Worm (Caenorhabditis elegans) whole organism, young adult: Measurements from ENCODE around the gene ZK353.2.

Source experiments
- B0261.1 ChIP-seq: sonication (generic microtip); optimal IDR thresholded peaks from 2 replicates; lab custom pipeline; 2016; ENCODE audit warnings: mild to moderate bottlenecking, missing genetic modification characterization, moderate library complexity, missing compliant biosample characterization
- C17E4.6 ChIP-seq: fragments of 200-800 bp; sonication (Bioruptor generic); IDR thresholded peaks from 2 replicates; pipeline ENCODE4 v1.3.6; 2022; ENCODE audit warnings: missing genetic modification reagents, missing genetic modification characterization, missing compliant biosample characterization
- F23B12.7 ChIP-seq: sonication (generic microtip); optimal IDR thresholded peaks from 2 replicates; lab custom pipeline; 2017; ENCODE audit warnings: missing genetic modification characterization, mild to moderate bottlenecking, missing compliant biosample characterization, antibody characterized with exemption, moderate library complexity; ENCODE audit not compliant: insufficient read depth
- Y53G8AR.9 ChIP-seq: fragments of 200-800 bp; sonication (Bioruptor generic); conservative IDR thresholded peaks from 2 replicates; pipeline ENCODE4 v1.3.6; 2022; ENCODE audit warnings: missing genetic modification reagents, missing genetic modification characterization, missing compliant biosample characterization
- Y56A3A.18 ChIP-seq: fragments of 200-800 bp; sonication (Bioruptor generic); IDR thresholded peaks from 2 replicates; pipeline ENCODE4 v1.3.6; 2022; ENCODE audit warnings: missing genetic modification reagents, missing genetic modification characterization, missing compliant biosample characterization
- Y67H2A.10 ChIP-seq: fragments of 200-800 bp; sonication (Bioruptor generic); conservative IDR thresholded peaks from 2 replicates; pipeline ENCODE4 v1.3.6; 2022; ENCODE audit warnings: missing genetic modification reagents, missing genetic modification characterization, missing compliant biosample characterization
- Y79H2A.3 ChIP-seq: fragments of 200-800 bp; sonication (Bioruptor generic); conservative IDR thresholded peaks from 2 replicates; pipeline ENCODE4 v1.3.6; 2022; ENCODE audit warnings: missing genetic modification reagents, missing genetic modification characterization, missing compliant biosample characterization
- atf-7 ChIP-seq: sonication (generic microtip); optimal IDR thresholded peaks from 2 replicates; lab custom pipeline; 2017; ENCODE audit warnings: mild to moderate bottlenecking, missing genetic modification characterization, missing compliant biosample characterization
- attf-3 ChIP-seq: fragments of 200-800 bp; sonication (Bioruptor generic); conservative IDR thresholded peaks from 2 replicates; pipeline ENCODE4 v1.3.6; 2022; ENCODE audit warnings: missing genetic modification reagents, missing genetic modification characterization, missing compliant biosample characterization
- attf-5 ChIP-seq: fragments of 200-800 bp; sonication (Bioruptor generic); optimal IDR thresholded peaks from 2 replicates; lab custom pipeline; 2018; ENCODE audit warnings: mild to moderate bottlenecking, missing genetic modification characterization, missing compliant biosample characterization
- ccch-3 ChIP-seq: fragments of 200-800 bp; sonication (Bioruptor generic); optimal IDR thresholded peaks from 2 replicates; lab custom pipeline; 2018; ENCODE audit warnings: mild to moderate bottlenecking, missing genetic modification characterization, missing compliant biosample characterization
- cebp-1 ChIP-seq, 2 experiments: fragments of 200-800 bp in 1 of 2; sonication (Bioruptor generic) in 1 of 2; sonication (generic microtip) in 1 of 2; IDR thresholded peaks in 1 of 2; optimal IDR thresholded peaks in 1 of 2; 2 replicates each; pipeline versions ENCODE4 v1.3.6 to Lab custom; 2017 to 2022; ENCODE audit warnings: missing compliant biosample characterization in 2 of 2, missing genetic modification characterization in 2 of 2, mild to moderate bottlenecking in 1 of 2, missing genetic modification reagents in 1 of 2, moderate library complexity in 1 of 2
- ceh-100 ChIP-seq: fragments of 200-800 bp; sonication (Bioruptor generic); IDR thresholded peaks from 2 replicates; pipeline ENCODE4 v1.3.6; 2022; ENCODE audit warnings: missing genetic modification reagents, missing genetic modification characterization, missing compliant biosample characterization
- ceh-58 ChIP-seq: fragments of 200-800 bp; sonication (Bioruptor generic); IDR thresholded peaks from 2 replicates; pipeline ENCODE4 v1.3.6; 2022; ENCODE audit warnings: missing genetic modification characterization, missing compliant biosample characterization
- ceh-79 ChIP-seq: sonication (generic microtip); optimal IDR thresholded peaks from 2 replicates; lab custom pipeline; 2017; ENCODE audit warnings: mild to moderate bottlenecking, missing genetic modification characterization, missing compliant biosample characterization
- die-1 ChIP-seq: sonication (generic microtip); optimal IDR thresholded peaks from 2 replicates; lab custom pipeline; 2016; ENCODE audit warnings: missing genotype, mild to moderate bottlenecking, missing genetic modification characterization, missing compliant biosample characterization
- egl-18 ChIP-seq: fragments of 200-800 bp; sonication (Bioruptor generic); IDR thresholded peaks from 2 replicates; pipeline ENCODE4 v1.3.6; 2022; ENCODE audit warnings: missing genetic modification reagents, missing genetic modification characterization, missing compliant biosample characterization
- egl-44 ChIP-seq: fragments of 200-800 bp; sonication (Bioruptor generic); IDR thresholded peaks from 2 replicates; pipeline ENCODE4 v1.3.6; 2022; ENCODE audit warnings: missing genetic modification reagents, missing genetic modification characterization, missing compliant biosample characterization
- egrh-3 ChIP-seq: fragments of 200-800 bp; sonication (Bioruptor generic); IDR thresholded peaks from 2 replicates; pipeline ENCODE4 v1.3.6; 2022; ENCODE audit warnings: missing genetic modification reagents, missing genetic modification characterization, missing compliant biosample characterization
- fkh-3 ChIP-seq: sonication (generic microtip); optimal IDR thresholded peaks from 2 replicates; lab custom pipeline; 2016; ENCODE audit warnings: mild to moderate bottlenecking, missing genetic modification characterization, missing compliant biosample characterization
- him-1 ChIP-seq: sonication (generic microtip); optimal IDR thresholded peaks from 2 replicates; lab custom pipeline; 2016; ENCODE audit warnings: missing genotype, missing genetic modification reagents, missing genetic modification characterization, missing compliant biosample characterization
- hlh-26 ChIP-seq: fragments of 200-800 bp; sonication (Bioruptor generic); conservative IDR thresholded peaks from 2 replicates; pipeline ENCODE4 v1.3.6; 2022; ENCODE audit warnings: missing genetic modification reagents, missing genetic modification characterization, missing compliant biosample characterization
- hmg-20 ChIP-seq: fragments of 200-800 bp; sonication (Bioruptor generic); IDR thresholded peaks from 2 replicates; pipeline ENCODE4 v1.3.6; 2022; ENCODE audit warnings: missing genetic modification reagents, missing genetic modification characterization, missing compliant biosample characterization
- hrde-1 ChIP-seq: sonication (generic microtip); optimal IDR thresholded peaks from 2 replicates; lab custom pipeline; 2016; ENCODE audit warnings: missing genetic modification characterization, mild to moderate bottlenecking, missing compliant biosample characterization, moderate library complexity, missing genotype, missing genetic modification reagents, borderline replicate concordance
- let-607 ChIP-seq, 2 experiments: fragments of 200-800 bp in 1 of 2; sonication (Bioruptor generic) in 1 of 2; sonication (generic microtip) in 1 of 2; optimal IDR thresholded peaks; 2 replicates each; lab custom pipeline; 2016 to 2018; ENCODE audit warnings: mild to moderate bottlenecking in 2 of 2, missing compliant biosample characterization in 2 of 2, missing genetic modification characterization in 2 of 2, moderate library complexity in 2 of 2, missing genotype in 1 of 2
- lin-54 ChIP-seq: fragments of 200-800 bp; sonication (Bioruptor generic); optimal IDR thresholded peaks from 2 replicates; lab custom pipeline; 2018; ENCODE audit warnings: mild to moderate bottlenecking, missing genetic modification characterization, missing compliant biosample characterization
- lsy-27 ChIP-seq: sonication (generic microtip); optimal IDR thresholded peaks from 2 replicates; lab custom pipeline; 2017; ENCODE audit warnings: missing genetic modification characterization, mild to moderate bottlenecking, missing compliant biosample characterization, antibody characterized with exemption, missing genotype, borderline replicate concordance; ENCODE audit not compliant: insufficient read depth
- madf-3 ChIP-seq: fragments of 200-800 bp; sonication (Bioruptor generic); IDR thresholded peaks from 2 replicates; pipeline ENCODE4 v1.3.6; 2022; ENCODE audit warnings: missing genetic modification reagents, missing genetic modification characterization, missing compliant biosample characterization
- nfya-1 ChIP-seq: sonication (generic microtip); optimal IDR thresholded peaks from 2 replicates; lab custom pipeline; 2017; ENCODE audit warnings: antibody characterized with exemption, missing compliant biosample characterization, missing genetic modification characterization, borderline replicate concordance; ENCODE audit not compliant: insufficient read depth
- nhr-80 ChIP-seq: sonication (generic microtip); optimal IDR thresholded peaks from 2 replicates; lab custom pipeline; 2016; ENCODE audit warnings: missing genetic modification characterization, missing compliant biosample characterization
- rpc-1 ChIP-seq, 2 experiments: fragments of 150-350 bp in 1 of 2; sonication (generic microtip) in 1 of 2; optimal IDR thresholded peaks; 2 replicates each; lab custom pipeline; 2014 to 2018; ENCODE audit warnings: missing biosample characterization in 1 of 2, missing genetic modification characterization in 1 of 2, missing genetic modification reagents in 1 of 2, missing genotype in 1 of 2
- sdz-38 ChIP-seq: sonication (generic microtip); optimal IDR thresholded peaks from 2 replicates; lab custom pipeline; 2016; ENCODE audit warnings: missing genotype, missing genetic modification characterization, missing compliant biosample characterization
- sea-2 ChIP-seq: fragments of 200-800 bp; sonication (Bioruptor generic); IDR thresholded peaks from 2 replicates; pipeline ENCODE4 v1.3.6; 2022; ENCODE audit warnings: missing genetic modification characterization, missing compliant biosample characterization
- snpc-3.4 ChIP-seq: sonication (generic microtip); optimal IDR thresholded peaks from 2 replicates; lab custom pipeline; 2017; ENCODE audit warnings: missing genetic modification characterization, mild to moderate bottlenecking, missing compliant biosample characterization, antibody characterized with exemption, moderate library complexity, missing genotype, missing genetic modification reagents
- somi-1 ChIP-seq: fragments of 200-800 bp; sonication (Bioruptor generic); optimal IDR thresholded peaks from 2 replicates; lab custom pipeline; 2018; ENCODE audit warnings: mild to moderate bottlenecking, missing genetic modification characterization, missing compliant biosample characterization
- tbp1 ChIP-seq: fragments of 200-800 bp; sonication (Bioruptor generic); optimal IDR thresholded peaks from 2 replicates; lab custom pipeline; 2018; ENCODE audit warnings: mild to moderate bottlenecking, missing genetic modification characterization, missing compliant biosample characterization
- unc-130 ChIP-seq: sonication (generic microtip); optimal IDR thresholded peaks from 2 replicates; lab custom pipeline; 2016; ENCODE audit warnings: missing genetic modification reagents, missing genetic modification characterization, missing compliant biosample characterization
- zim-3 ChIP-seq: sonication (generic microtip); optimal IDR thresholded peaks from 2 replicates; lab custom pipeline; 2017; ENCODE audit warnings: mild to moderate bottlenecking, missing genetic modification characterization, moderate library complexity, missing compliant biosample characterization
- ztf-3 ChIP-seq: fragments of 200-800 bp; sonication (Bioruptor generic); optimal IDR thresholded peaks from 2 replicates; lab custom pipeline; 2018; ENCODE audit warnings: mild to moderate bottlenecking, missing genetic modification characterization, missing compliant biosample characterization

ZK353.2 gene

ce11 chrIII:8403507-8403906, 5.0 kb downstream of the ZK353.2 start, which contains the start of gene cutc-1:
Gene cutc-1 (minus strand): TSS chrIII:8403607.
- TF ChIP-seq hrde-1 (tag; lab: Kevin White, UChicago) (no peak), attf-3 (GFP tag; lab: Robert Waterston, UW) (no peak), ceh-100 (GFP tag; lab: Robert Waterston, UW) (no peak), Y79H2A.3 (GFP tag; lab: Robert Waterston, UW) (no peak), Y56A3A.18 (GFP tag; lab: Robert Waterston, UW) (no peak), atf-7 (tag; lab: Kevin White, UChicago) (no peak), tbp1 (no peak), B0261.1 (no peak)
- TF ChIP-seq, all 124 proteins: peak for 0

- TF ChIP-seq unc-130 (GFP tag; lab: Kevin White, UChicago) (no peak), lin-54 (GFP tag; lab: Kevin White, UChicago) (no peak)
These were observed 7.0 kb downstream of the ZK353.2 start, which contains the start of the genes ubxn-4 and cyy-1 for ce11 chrIII:8405449-8405962. Gene ubxn-4 (minus strand): TSS chrIII:8405562. Gene cyy-1 (plus strand): TSS chrIII:8405874.

ce11 chrIII:8409166-8409565, 10.7 kb downstream of the ZK353.2 start, which contains the start of gene ZK353.9:
Gene ZK353.9 (plus strand): TSS chrIII:8409496.
- TF ChIP-seq egl-44 (GFP tag; lab: Robert Waterston, UW) (no peak), C17E4.6 (GFP tag; lab: Robert Waterston, UW) (no peak), nfya-1 (tag; lab: Kevin White, UChicago) (no peak), unc-130 (GFP tag; lab: Kevin White, UChicago) (no peak), him-1 (tag; lab: Kevin White, UChicago) (no peak), ccch-3 (GFP tag; lab: Kevin White, UChicago) (no peak), rpc-1 (optimal IDR thresholded peaks at IDR 0.05; lab: Kevin White, UChicago) (no peak), rpc-1 (tag; optimal IDR thresholded peaks at IDR 0.05; lab: Kevin White, UChicago) (no peak), ceh-79 (tag; lab: Kevin White, UChicago) (no peak), ztf-3 (GFP tag; lab: Kevin White, UChicago) (no peak), ceh-58 (GFP tag; lab: Robert Waterston, UW) (no peak), hlh-26 (GFP tag; lab: Robert Waterston, UW) (no peak), hmg-20 (GFP tag; lab: Robert Waterston, UW) (no peak), sdz-38 (no peak), die-1 (tag; lab: Kevin White, UChicago) (no peak)
- TF ChIP-seq, all 124 proteins: peak for 0

- no peak for TF ChIP-seq Y53G8AR.9
- TF ChIP-seq nhr-80 (tag; lab: Kevin White, UChicago) = peak; percentile 1
- TF ChIP-seq snpc-3.4 = no peak
- TF ChIP-seq somi-1 (GFP tag; lab: Kevin White, UChicago) = no peak
These were observed 12.2 kb downstream of the ZK353.2 start for ce11 chrIII:8410747-8411146.

ce11 chrIII:8411976-8412375, 13.5 kb downstream of the ZK353.2 start:
- TF ChIP-seq lin-54 (GFP tag; lab: Kevin White, UChicago) = peak; percentile 35
- TF ChIP-seq madf-3 (GFP tag; lab: Robert Waterston, UW) = no peak
- TF ChIP-seq egl-44 (GFP tag; lab: Robert Waterston, UW) = no peak
- no peak for TF ChIP-seq Y67H2A.10 (GFP tag; lab: Robert Waterston, UW)
- no peak for TF ChIP-seq ztf-3 (GFP tag; lab: Kevin White, UChicago)
- TF ChIP-seq fkh-3 (tag; lab: Kevin White, UChicago) = no peak
- no peak for TF ChIP-seq sea-2 (GFP tag; lab: Robert Waterston, UW)
- TF ChIP-seq egrh-3 (GFP tag; lab: Robert Waterston, UW) = peak; percentile 23; the same call in 1 of the 2 replicates
- peak; percentile 10 to 15 for TF ChIP-seq let-607 (tag; optimal IDR thresholded peaks at IDR 0.05; lab: Kevin White, UChicago)
- TF ChIP-seq ceh-79 (tag; lab: Kevin White, UChicago) = no peak
- TF ChIP-seq him-1 (tag; lab: Kevin White, UChicago) = peak; percentile 6
- peak; percentile 88 for TF ChIP-seq attf-5 (GFP tag; lab: Kevin White, UChicago)
- TF ChIP-seq cebp-1 (GFP tag; IDR thresholded peaks at IDR 0.05; lab: Robert Waterston, UW) = peak; percentile 90
- peak; percentile 94 for TF ChIP-seq cebp-1 (tag; optimal IDR thresholded peaks at IDR 0.05; lab: Kevin White, UChicago)
- TF ChIP-seq lsy-27 (tag; lab: Kevin White, UChicago) = no peak
- no peak for TF ChIP-seq egl-18 (GFP tag; lab: Robert Waterston, UW)
- TF ChIP-seq zim-3 (tag; lab: Kevin White, UChicago) = no peak
- TF ChIP-seq F23B12.7 = peak; percentile 13
